Fruit fly (Drosophila melanogaster) whole organism, wandering third instar larva: ENCODE measurements around the gene Tbh.

Source experiments
- Abd-B ChIP-seq: fragments of >200 bp; optimal IDR thresholded peaks from 2 replicates; lab custom pipeline; 2017; ENCODE audit warnings: missing biosample characterization, missing genetic modification characterization
- CG32264 ChIP-seq: fragments of 200-800 bp; sonication (Bioruptor generic); optimal IDR thresholded peaks from 2 replicates; lab custom pipeline; 2016; ENCODE audit warnings: missing biosample characterization, missing genetic modification characterization
- CG9705 ChIP-seq: fragments of 200-800 bp; sonication (Bioruptor generic); optimal IDR thresholded peaks from 2 replicates; lab custom pipeline; 2018; ENCODE audit warnings: missing biosample characterization, mild to moderate bottlenecking, missing genetic modification characterization
- CrebA ChIP-seq: fragments of 200-800 bp; sonication (Bioruptor generic); optimal IDR thresholded peaks from 2 replicates; lab custom pipeline; 2016; ENCODE audit warnings: missing biosample characterization, mild to moderate bottlenecking, missing genetic modification characterization, borderline replicate concordance
- Dfd ChIP-seq: fragments of >200 bp; optimal IDR thresholded peaks from 2 replicates; lab custom pipeline; 2017; ENCODE audit warnings: missing biosample characterization, missing genetic modification characterization
- Dif ChIP-seq: fragments of 200-275, 200-300 bp; sonication (Bioruptor generic); optimal IDR thresholded peaks from 2 replicates; lab custom pipeline; 2018; ENCODE audit warnings: missing biosample characterization, missing genetic modification characterization; ENCODE audit not compliant: partially characterized antibody
- GATAd ChIP-seq: sonication (Bioruptor generic); optimal IDR thresholded peaks from 2 replicates; lab custom pipeline; 2016; ENCODE audit warnings: missing biosample characterization, missing genetic modification characterization
- HLH106 ChIP-seq: fragments of 200-800 bp; optimal IDR thresholded peaks from 3 replicates; lab custom pipeline; 2019; ENCODE audit warnings: missing biosample characterization, mild to moderate bottlenecking, missing genetic modification characterization, moderate library complexity
- Hnf4 ChIP-seq: fragments of 200-800 bp; sonication (Bioruptor generic); optimal IDR thresholded peaks from 2 replicates; lab custom pipeline; 2016; ENCODE audit warnings: missing biosample characterization, mild to moderate bottlenecking, missing genetic modification characterization
- Hr78 ChIP-seq: fragments of >200 bp; optimal IDR thresholded peaks from 2 replicates; lab custom pipeline; 2017; ENCODE audit warnings: missing biosample characterization, missing genetic modification characterization
- Hr83 ChIP-seq: fragments of 200-300 bp; sonication (Bioruptor generic); optimal IDR thresholded peaks from 2 replicates; lab custom pipeline; 2016; ENCODE audit warnings: missing biosample characterization, mild to moderate bottlenecking, missing genetic modification characterization, moderate library complexity; ENCODE audit not compliant: poor library complexity, severe bottlenecking
- Jra ChIP-seq: sonication (Bioruptor generic); optimal IDR thresholded peaks from 2 replicates; lab custom pipeline; 2016; ENCODE audit warnings: missing biosample characterization, missing genetic modification characterization
- Mio ChIP-seq: sonication (Bioruptor generic); optimal IDR thresholded peaks from 2 replicates; lab custom pipeline; 2016; ENCODE audit warnings: missing biosample characterization, missing genetic modification characterization
- Myc ChIP-seq: fragments of >200 bp; optimal IDR thresholded peaks from 2 replicates; lab custom pipeline; 2017
- N ChIP-seq: fragments of >200 bp; optimal IDR thresholded peaks from 2 replicates; lab custom pipeline; 2018; ENCODE audit warnings: missing biosample characterization, missing external identifiers, missing genetic modification characterization
- OdsH ChIP-seq: fragments of 200-800 bp; sonication (Bioruptor generic); optimal IDR thresholded peaks from 2 replicates; lab custom pipeline; 2016; ENCODE audit warnings: missing biosample characterization, mild to moderate bottlenecking, missing genetic modification characterization
- Rel ChIP-seq, 2 experiments: fragments of 200-800 bp; sonication (Bioruptor generic) in 1 of 2; optimal IDR thresholded peaks; 2 replicates in 1 of 2; 3 replicates in 1 of 2; lab custom pipeline; 2016 to 2019; ENCODE audit warnings: mild to moderate bottlenecking in 2 of 2, missing biosample characterization in 2 of 2, missing genetic modification characterization in 2 of 2, moderate library complexity in 1 of 2
- Sp1 ChIP-seq: fragments of 200-800 bp; sonication (Bioruptor generic); optimal IDR thresholded peaks from 3 replicates; lab custom pipeline; 2019; ENCODE audit warnings: missing biosample characterization, mild to moderate bottlenecking, missing genetic modification characterization, moderate library complexity
- Vsx2 ChIP-seq: fragments of 200-300, 225-300 bp; sonication (Bioruptor generic); optimal IDR thresholded peaks from 2 replicates; lab custom pipeline; 2018; ENCODE audit warnings: missing biosample characterization, missing genetic modification characterization; ENCODE audit not compliant: partially characterized antibody
- brk ChIP-seq: fragments of 200-800 bp; sonication (Bioruptor generic); optimal IDR thresholded peaks from 2 replicates; lab custom pipeline; 2016; ENCODE audit warnings: missing biosample characterization, mild to moderate bottlenecking, missing genetic modification characterization
- dl ChIP-seq, 2 experiments: fragments of 175-275, 200-275 bp in 1 of 2; fragments of 200-275 bp in 1 of 2; sonication (Bioruptor generic); optimal IDR thresholded peaks; lab custom pipeline; 2018; ENCODE audit warnings: mild to moderate bottlenecking in 2 of 2, missing biosample characterization in 2 of 2, missing genetic modification characterization in 2 of 2, moderate library complexity in 2 of 2; ENCODE audit not compliant: partially characterized antibody in 2 of 2, insufficient read depth in 1 of 2
- dmrt93B ChIP-seq: fragments of 200-800 bp; sonication (Bioruptor generic); optimal IDR thresholded peaks from 2 replicates; lab custom pipeline; 2018; ENCODE audit warnings: missing biosample characterization, mild to moderate bottlenecking, missing genetic modification characterization
- dsf ChIP-seq: sonication (Bioruptor generic); optimal IDR thresholded peaks from 2 replicates; lab custom pipeline; 2016; ENCODE audit warnings: missing biosample characterization, missing genetic modification characterization, borderline replicate concordance
- ey ChIP-seq: fragments of 200-800 bp; sonication (Bioruptor generic); optimal IDR thresholded peaks from 2 replicates; lab custom pipeline; 2016; ENCODE audit warnings: missing biosample characterization, missing genetic modification characterization
- foxo ChIP-seq, 2 experiments: fragments of 200-800 bp; sonication (Bioruptor generic); optimal IDR thresholded peaks; 2 replicates in 1 of 2; 3 replicates in 1 of 2; lab custom pipeline; 2016 to 2017; ENCODE audit warnings: missing biosample characterization in 2 of 2, missing genetic modification characterization in 2 of 2
- fru ChIP-seq: fragments of 200-800 bp; sonication (Bioruptor generic); optimal IDR thresholded peaks from 3 replicates; lab custom pipeline; 2016; ENCODE audit warnings: missing biosample characterization, mild to moderate bottlenecking, missing genetic modification characterization
- h ChIP-seq: fragments of 200-800 bp; sonication (Bioruptor generic); optimal IDR thresholded peaks from 3 replicates; lab custom pipeline; 2016; ENCODE audit warnings: missing biosample characterization, mild to moderate bottlenecking, missing genetic modification characterization
- jim ChIP-seq: fragments of 175-275, 200-325 bp; sonication (Bioruptor generic); optimal IDR thresholded peaks from 2 replicates; lab custom pipeline; 2016; ENCODE audit warnings: missing biosample characterization, mild to moderate bottlenecking, missing genetic modification characterization
- lola ChIP-seq: fragments of >200 bp; optimal IDR thresholded peaks from 2 replicates; lab custom pipeline; 2017; ENCODE audit warnings: missing biosample characterization, missing genetic modification characterization
- pan ChIP-seq: fragments of >200 bp; optimal IDR thresholded peaks from 2 replicates; lab custom pipeline; 2017
- psq ChIP-seq: fragments of 200-800 bp; sonication (Bioruptor generic); optimal IDR thresholded peaks from 3 replicates; lab custom pipeline; 2017; ENCODE audit warnings: missing biosample characterization, mild to moderate bottlenecking, missing genetic modification characterization, moderate library complexity
- rgr ChIP-seq: fragments of 200-800 bp; sonication (Bioruptor generic); optimal IDR thresholded peaks from 3 replicates; lab custom pipeline; 2016; ENCODE audit warnings: missing biosample characterization, mild to moderate bottlenecking, missing genetic modification characterization
- sage ChIP-seq: fragments of 200-800 bp; sonication (Bioruptor generic); optimal IDR thresholded peaks from 2 replicates; lab custom pipeline; 2016; ENCODE audit warnings: missing biosample characterization, mild to moderate bottlenecking, missing genetic modification characterization
- sv ChIP-seq: fragments of 200-800 bp; sonication (Bioruptor generic); optimal IDR thresholded peaks from 3 replicates; lab custom pipeline; 2016; ENCODE audit warnings: missing biosample characterization, missing genetic modification characterization
- tai ChIP-seq: sonication (Bioruptor generic); optimal IDR thresholded peaks from 2 replicates; lab custom pipeline; 2016; ENCODE audit warnings: missing biosample characterization, missing genetic modification characterization
- woc ChIP-seq: sonication (Bioruptor generic); optimal IDR thresholded peaks from 2 replicates; lab custom pipeline; 2016; ENCODE audit warnings: missing biosample characterization, mild to moderate bottlenecking, missing genetic modification characterization

Tbh gene

dm6 chrX:8060148-8060920 is 64.8 kb downstream of the Tbh start:
- TF ChIP-seq Rel (GFP tag; optimal IDR thresholded peaks at IDR 0.05; lab: Kevin White, UChicago) (no peak), Rel (tag; optimal IDR thresholded peaks at IDR 0.05; lab: Kevin White, UChicago) (peak; percentile 11), tai (GFP tag; lab: Kevin White, UChicago) (no peak), lola (GFP tag; lab: Kevin White, UChicago) (no peak), fru (GFP tag; lab: Kevin White, UChicago) (peak; percentile 92), jim (GFP tag; lab: Kevin White, UChicago) (peak; percentile 83), psq (peak; percentile 72)

dm6 chrX:8060921-8061270 is 65.4 kb downstream of the Tbh start:
- TF ChIP-seq Hnf4 (GFP tag; lab: Kevin White, UChicago) (no peak), Abd-B (peak; percentile 50), rgr (GFP tag; lab: Kevin White, UChicago) (no peak), Vsx2 (GFP tag; lab: Kevin White, UChicago) (peak; percentile 84), sage (GFP tag; lab: Kevin White, UChicago) (peak; percentile 23), h (GFP tag; lab: Kevin White, UChicago) (peak; percentile 91), GATAd (GFP tag; lab: Kevin White, UChicago) (no peak), OdsH (GFP tag; lab: Kevin White, UChicago) (no peak), HLH106 (tag; lab: Kevin White, UChicago) (no peak), Hr83 (peak; percentile 29), tai (GFP tag; lab: Kevin White, UChicago) (no peak), foxo (GFP tag; optimal IDR thresholded peaks at IDR 0.05; lab: Kevin White, UChicago) (no peak), CG32264 (GFP tag; lab: Kevin White, UChicago) (no peak), jim (GFP tag; lab: Kevin White, UChicago) (no peak), dsf (GFP tag; lab: Kevin White, UChicago) (no peak), Dfd (no peak), Dif (peak; percentile 93), ey (GFP tag; lab: Kevin White, UChicago) (no peak), CG9705 (no peak), fru (GFP tag; lab: Kevin White, UChicago) (peak; percentile 33), CrebA (GFP tag; lab: Kevin White, UChicago) (peak; percentile 50), Hr78 (GFP tag; lab: Kevin White, UChicago) (peak; percentile 65), Rel (GFP tag; optimal IDR thresholded peaks at IDR 0.05; lab: Kevin White, UChicago) (no peak), Rel (tag; optimal IDR thresholded peaks at IDR 0.05; lab: Kevin White, UChicago) (no peak), psq (no peak), N (GFP tag; lab: Kevin White, UChicago) (peak; percentile 99), dl (GFP tag; optimal IDR thresholded peaks at IDR 0.05; lab: Kevin White, UChicago; ENCODE audit: insufficient read depth in 1 of 2, partially characterized antibody in 2 of 2) (peak; percentile 91 to 92), pan (no peak), Sp1 (GFP tag; lab: Kevin White, UChicago) (peak; percentile 34)

dm6 chrX:8061392-8062179 is 66.1 kb downstream of the Tbh start, which contains the start of gene mys:
TSS of gene mys (plus strand) at chrX:8061645.
- peak; percentile 66 for TF ChIP-seq Jra (GFP tag; lab: Kevin White, UChicago)
- peak; percentile 18 for TF ChIP-seq dsf (GFP tag; lab: Kevin White, UChicago)
- peak; percentile 38 for TF ChIP-seq brk (GFP tag; lab: Kevin White, UChicago)
- no peak for TF ChIP-seq CrebA (GFP tag; lab: Kevin White, UChicago)
- no peak for TF ChIP-seq Rel (GFP tag; optimal IDR thresholded peaks at IDR 0.05; lab: Kevin White, UChicago)
- TF ChIP-seq Rel (tag; optimal IDR thresholded peaks at IDR 0.05; lab: Kevin White, UChicago), result peak; percentile 70
- no peak for TF ChIP-seq Mio (GFP tag; lab: Kevin White, UChicago)
- peak; percentile 26 for TF ChIP-seq HLH106 (tag; lab: Kevin White, UChicago)
- peak; percentile 39 for TF ChIP-seq CG9705
- TF ChIP-seq Myc, result peak; percentile 11
- TF ChIP-seq pan, result no peak
- peak; percentile 85 for TF ChIP-seq Hnf4 (GFP tag; lab: Kevin White, UChicago)
- peak; percentile 55 for TF ChIP-seq fru (GFP tag; lab: Kevin White, UChicago)
- TF ChIP-seq tai (GFP tag; lab: Kevin White, UChicago), result peak; percentile 91
- no peak for TF ChIP-seq GATAd (GFP tag; lab: Kevin White, UChicago)
- TF ChIP-seq psq, result no peak
- no peak for TF ChIP-seq jim (GFP tag; lab: Kevin White, UChicago)
- TF ChIP-seq ey (GFP tag; lab: Kevin White, UChicago), result no peak
- no peak for TF ChIP-seq Abd-B
- TF ChIP-seq lola (GFP tag; lab: Kevin White, UChicago), result no peak
- no peak for TF ChIP-seq Vsx2 (GFP tag; lab: Kevin White, UChicago)
- peak; percentile 16 for TF ChIP-seq sv (GFP tag; lab: Kevin White, UChicago)
- TF ChIP-seq OdsH (GFP tag; lab: Kevin White, UChicago), result no peak
- no peak for TF ChIP-seq dl (GFP tag; optimal IDR thresholded peaks at IDR 0.05; lab: Kevin White, UChicago; ENCODE audit: insufficient read depth in 1 of 2, partially characterized antibody in 2 of 2)
- TF ChIP-seq foxo (GFP tag; optimal IDR thresholded peaks at IDR 0.05; lab: Kevin White, UChicago), result peak in 1 of 2 experiments; percentile 67
- no peak for TF ChIP-seq woc (GFP tag; lab: Kevin White, UChicago)
- TF ChIP-seq dmrt93B (GFP tag; lab: Kevin White, UChicago), result peak; percentile 34
- TF ChIP-seq sage (GFP tag; lab: Kevin White, UChicago), result no peak
- TF ChIP-seq h (GFP tag; lab: Kevin White, UChicago), result peak; percentile 39
- TF ChIP-seq Hr78 (GFP tag; lab: Kevin White, UChicago), result no peak
- peak; percentile 90 for TF ChIP-seq Hr83
- peak; percentile 50 for TF ChIP-seq Sp1 (GFP tag; lab: Kevin White, UChicago)
- TF ChIP-seq Dif, result peak; percentile 4
- peak; percentile 67 for TF ChIP-seq rgr (GFP tag; lab: Kevin White, UChicago)
